Fruit fly (Drosophila melanogaster) whole organism: ENCODE results near the gene CG7650.

Experiments used
- pan ChIP-seq: fragments of >200 bp; optimal IDR thresholded peaks from 2 replicates; lab custom pipeline; 2017
- usp ChIP-seq: fragments of >200 bp; optimal IDR thresholded peaks from 2 replicates; lab custom pipeline; 2017; ENCODE audit warnings: missing biosample characterization, missing genetic modification characterization, mixed read lengths

- no peak for TF ChIP-seq usp (GFP tag; lab: Kevin White, UChicago)
- TF ChIP-seq pan: no peak
These were observed 41.4 kb downstream of the CG7650 start for dm6 chr3L:15568748-15569147.
